Fruit fly (Drosophila melanogaster) whole organism, wandering third instar larva: ENCODE measurements around the gene CG10650.
A peak's percentile ranks its signal among the peaks of the same experiment; 100 is the strongest.

Experiments
- Abd-B ChIP-seq: fragments of >200 bp; optimal IDR thresholded peaks from 2 replicates; lab custom pipeline; 2017; ENCODE audit warnings: missing biosample characterization, missing genetic modification characterization
- CG32264 ChIP-seq: fragments of 200-800 bp; sonication (Bioruptor generic); optimal IDR thresholded peaks from 2 replicates; lab custom pipeline; 2016; ENCODE audit warnings: missing biosample characterization, missing genetic modification characterization
- CG9705 ChIP-seq: fragments of 200-800 bp; sonication (Bioruptor generic); optimal IDR thresholded peaks from 2 replicates; lab custom pipeline; 2018; ENCODE audit warnings: missing biosample characterization, mild to moderate bottlenecking, missing genetic modification characterization
- CrebA ChIP-seq: fragments of 200-800 bp; sonication (Bioruptor generic); optimal IDR thresholded peaks from 2 replicates; lab custom pipeline; 2016; ENCODE audit warnings: missing biosample characterization, mild to moderate bottlenecking, missing genetic modification characterization, borderline replicate concordance
- Dfd ChIP-seq: fragments of >200 bp; optimal IDR thresholded peaks from 2 replicates; lab custom pipeline; 2017; ENCODE audit warnings: missing biosample characterization, missing genetic modification characterization
- Dif ChIP-seq: fragments of 200-275, 200-300 bp; sonication (Bioruptor generic); optimal IDR thresholded peaks from 2 replicates; lab custom pipeline; 2018; ENCODE audit warnings: missing biosample characterization, missing genetic modification characterization; ENCODE audit not compliant: partially characterized antibody
- GATAd ChIP-seq: sonication (Bioruptor generic); optimal IDR thresholded peaks from 2 replicates; lab custom pipeline; 2016; ENCODE audit warnings: missing biosample characterization, missing genetic modification characterization
- HLH106 ChIP-seq: fragments of 200-800 bp; optimal IDR thresholded peaks from 3 replicates; lab custom pipeline; 2019; ENCODE audit warnings: missing biosample characterization, mild to moderate bottlenecking, missing genetic modification characterization, moderate library complexity
- Hnf4 ChIP-seq: fragments of 200-800 bp; sonication (Bioruptor generic); optimal IDR thresholded peaks from 2 replicates; lab custom pipeline; 2016; ENCODE audit warnings: missing biosample characterization, mild to moderate bottlenecking, missing genetic modification characterization
- Mio ChIP-seq: sonication (Bioruptor generic); optimal IDR thresholded peaks from 2 replicates; lab custom pipeline; 2016; ENCODE audit warnings: missing biosample characterization, missing genetic modification characterization
- Myc ChIP-seq: fragments of >200 bp; optimal IDR thresholded peaks from 2 replicates; lab custom pipeline; 2017
- N ChIP-seq: fragments of >200 bp; optimal IDR thresholded peaks from 2 replicates; lab custom pipeline; 2018; ENCODE audit warnings: missing biosample characterization, missing external identifiers, missing genetic modification characterization
- OdsH ChIP-seq: fragments of 200-800 bp; sonication (Bioruptor generic); optimal IDR thresholded peaks from 2 replicates; lab custom pipeline; 2016; ENCODE audit warnings: missing biosample characterization, mild to moderate bottlenecking, missing genetic modification characterization
- Rel ChIP-seq, 2 experiments: fragments of 200-800 bp; sonication (Bioruptor generic) in 1 of 2; optimal IDR thresholded peaks; 2 replicates in 1 of 2; 3 replicates in 1 of 2; lab custom pipeline; 2016 to 2019; ENCODE audit warnings: mild to moderate bottlenecking in 2 of 2, missing biosample characterization in 2 of 2, missing genetic modification characterization in 2 of 2, moderate library complexity in 1 of 2
- Sp1 ChIP-seq: fragments of 200-800 bp; sonication (Bioruptor generic); optimal IDR thresholded peaks from 3 replicates; lab custom pipeline; 2019; ENCODE audit warnings: missing biosample characterization, mild to moderate bottlenecking, missing genetic modification characterization, moderate library complexity
- Vsx2 ChIP-seq: fragments of 200-300, 225-300 bp; sonication (Bioruptor generic); optimal IDR thresholded peaks from 2 replicates; lab custom pipeline; 2018; ENCODE audit warnings: missing biosample characterization, missing genetic modification characterization; ENCODE audit not compliant: partially characterized antibody
- br ChIP-seq: fragments of 200-800 bp; sonication (Bioruptor generic); optimal IDR thresholded peaks from 2 replicates; lab custom pipeline; 2016; ENCODE audit warnings: missing biosample characterization, missing genetic modification characterization
- brk ChIP-seq: fragments of 200-800 bp; sonication (Bioruptor generic); optimal IDR thresholded peaks from 2 replicates; lab custom pipeline; 2016; ENCODE audit warnings: missing biosample characterization, mild to moderate bottlenecking, missing genetic modification characterization
- dl ChIP-seq, 2 experiments: fragments of 175-275, 200-275 bp in 1 of 2; fragments of 200-275 bp in 1 of 2; sonication (Bioruptor generic); optimal IDR thresholded peaks; lab custom pipeline; 2018; ENCODE audit warnings: mild to moderate bottlenecking in 2 of 2, missing biosample characterization in 2 of 2, missing genetic modification characterization in 2 of 2, moderate library complexity in 2 of 2; ENCODE audit not compliant: partially characterized antibody in 2 of 2, insufficient read depth in 1 of 2
- dsf ChIP-seq: sonication (Bioruptor generic); optimal IDR thresholded peaks from 2 replicates; lab custom pipeline; 2016; ENCODE audit warnings: missing biosample characterization, missing genetic modification characterization, borderline replicate concordance
- ey ChIP-seq: fragments of 200-800 bp; sonication (Bioruptor generic); optimal IDR thresholded peaks from 2 replicates; lab custom pipeline; 2016; ENCODE audit warnings: missing biosample characterization, missing genetic modification characterization
- fru ChIP-seq: fragments of 200-800 bp; sonication (Bioruptor generic); optimal IDR thresholded peaks from 3 replicates; lab custom pipeline; 2016; ENCODE audit warnings: missing biosample characterization, mild to moderate bottlenecking, missing genetic modification characterization
- h ChIP-seq: fragments of 200-800 bp; sonication (Bioruptor generic); optimal IDR thresholded peaks from 3 replicates; lab custom pipeline; 2016; ENCODE audit warnings: missing biosample characterization, mild to moderate bottlenecking, missing genetic modification characterization
- jim ChIP-seq: fragments of 175-275, 200-325 bp; sonication (Bioruptor generic); optimal IDR thresholded peaks from 2 replicates; lab custom pipeline; 2016; ENCODE audit warnings: missing biosample characterization, mild to moderate bottlenecking, missing genetic modification characterization
- pan ChIP-seq: fragments of >200 bp; optimal IDR thresholded peaks from 2 replicates; lab custom pipeline; 2017
- psq ChIP-seq: fragments of 200-800 bp; sonication (Bioruptor generic); optimal IDR thresholded peaks from 3 replicates; lab custom pipeline; 2017; ENCODE audit warnings: missing biosample characterization, mild to moderate bottlenecking, missing genetic modification characterization, moderate library complexity
- sage ChIP-seq: fragments of 200-800 bp; sonication (Bioruptor generic); optimal IDR thresholded peaks from 2 replicates; lab custom pipeline; 2016; ENCODE audit warnings: missing biosample characterization, mild to moderate bottlenecking, missing genetic modification characterization
- sv ChIP-seq: fragments of 200-800 bp; sonication (Bioruptor generic); optimal IDR thresholded peaks from 3 replicates; lab custom pipeline; 2016; ENCODE audit warnings: missing biosample characterization, missing genetic modification characterization
- tai ChIP-seq: sonication (Bioruptor generic); optimal IDR thresholded peaks from 2 replicates; lab custom pipeline; 2016; ENCODE audit warnings: missing biosample characterization, missing genetic modification characterization
- usp ChIP-seq: fragments of >200 bp; optimal IDR thresholded peaks from 2 replicates; lab custom pipeline; 2017; ENCODE audit warnings: missing biosample characterization, missing genetic modification characterization
- woc ChIP-seq: sonication (Bioruptor generic); optimal IDR thresholded peaks from 2 replicates; lab custom pipeline; 2016; ENCODE audit warnings: missing biosample characterization, mild to moderate bottlenecking, missing genetic modification characterization

Gene CG10650

dm6 chr2L:18945765-18946552, 49.8 kb downstream of the CG10650 start, which contains the start of gene CG46304 (continued):
- TF ChIP-seq ey (GFP tag; lab: Kevin White, UChicago) (peak; percentile 24), GATAd (GFP tag; lab: Kevin White, UChicago) (no peak), CrebA (GFP tag; lab: Kevin White, UChicago) (no peak), Rel (GFP tag; optimal IDR thresholded peaks at IDR 0.05; lab: Kevin White, UChicago) (no peak), Rel (tag; optimal IDR thresholded peaks at IDR 0.05; lab: Kevin White, UChicago) (no peak), OdsH (GFP tag; lab: Kevin White, UChicago) (no peak)

- TF ChIP-seq Myc (lab: Kevin White, UChicago) (no peak), jim (GFP tag; lab: Kevin White, UChicago) (no peak), Rel (GFP tag; optimal IDR thresholded peaks at IDR 0.05; lab: Kevin White, UChicago) (peak; percentile 45), Rel (tag; optimal IDR thresholded peaks at IDR 0.05; lab: Kevin White, UChicago) (peak; percentile 71), fru (GFP tag; lab: Kevin White, UChicago) (peak; percentile 18), sv (no peak), woc (GFP tag; lab: Kevin White, UChicago) (peak; percentile 46), Dif (peak; percentile 87), br (GFP tag; lab: Kevin White, UChicago) (peak; percentile 62), psq (peak; percentile 48), CG9705 (GFP tag; lab: Kevin White, UChicago) (no peak), OdsH (GFP tag; lab: Kevin White, UChicago) (no peak), pan (lab: Kevin White, UChicago) (no peak), HLH106 (tag; lab: Kevin White, UChicago) (no peak), dl (GFP tag; optimal IDR thresholded peaks at IDR 0.05; lab: Kevin White, UChicago; ENCODE audit: insufficient read depth in 1 of 2, partially characterized antibody in 2 of 2) (peak; percentile 70 to 83), CG32264 (GFP tag; lab: Kevin White, UChicago) (no peak), dsf (GFP tag; lab: Kevin White, UChicago) (no peak), sage (no peak), Abd-B (GFP tag; lab: Kevin White, UChicago) (no peak), Sp1 (GFP tag; lab: Kevin White, UChicago) (peak; percentile 33), brk (GFP tag; lab: Kevin White, UChicago) (peak; percentile 59), N (GFP tag; lab: Kevin White, UChicago) (no peak), Hnf4 (GFP tag; lab: Kevin White, UChicago) (peak; percentile 50), CrebA (GFP tag; lab: Kevin White, UChicago) (peak; percentile 90), h (GFP tag; lab: Kevin White, UChicago) (peak; percentile 4), Vsx2 (GFP tag; lab: Kevin White, UChicago) (peak; percentile 86), usp (GFP tag; lab: Kevin White, UChicago) (no peak), GATAd (GFP tag; lab: Kevin White, UChicago) (no peak), Mio (GFP tag; lab: Kevin White, UChicago) (no peak), Dfd (GFP tag; lab: Kevin White, UChicago) (no peak), ey (GFP tag; lab: Kevin White, UChicago) (peak; percentile 11)
These were observed 51.3 kb downstream of the CG10650 start for dm6 chr2L:18944175-18945012.

dm6 chr2L:18943797-18944174, 51.9 kb downstream of the CG10650 start, which contains the start of gene ssp3:
Gene ssp3, minus strand, starts transcription at chr2L:18943960.
- peak; percentile 13 for TF ChIP-seq tai (GFP tag; lab: Kevin White, UChicago)
- no peak for TF ChIP-seq Sp1 (GFP tag; lab: Kevin White, UChicago)
- TF ChIP-seq, all 38 proteins: peak for 1
